Fruit fly (Drosophila melanogaster) whole organism, pupa: ENCODE data around the gene CG4872.

ENCODE experiments used
- CG10348 ChIP-seq: fragments of 200-800 bp; sonication (Bioruptor generic); IDR thresholded peaks from 2 replicates; pipeline ENCODE4 v1.3.6; 2022; ENCODE audit warnings: missing biosample characterization, missing genetic modification characterization
- CG12605 ChIP-seq: fragments of 200-800 bp; sonication (Bioruptor generic); IDR thresholded peaks from 2 replicates; pipeline ENCODE4 v1.3.6; 2022; ENCODE audit warnings: missing biosample characterization, missing genetic modification characterization
- CG13204 ChIP-seq: fragments of 200-800 bp; sonication (Bioruptor generic); optimal IDR thresholded peaks from 2 replicates; lab custom pipeline; 2018; ENCODE audit warnings: missing biosample characterization, mild to moderate bottlenecking, missing genetic modification characterization, moderate library complexity
- CG14655 ChIP-seq: fragments of 200-800 bp; sonication (Bioruptor generic); optimal IDR thresholded peaks from 3 replicates; lab custom pipeline; 2017; ENCODE audit warnings: mild to moderate bottlenecking, missing biosample characterization, missing genetic modification reagents, missing genetic modification characterization
- CG15710 ChIP-seq: fragments of 200-800 bp; sonication (Bioruptor generic); optimal IDR thresholded peaks from 2 replicates; lab custom pipeline; 2018; ENCODE audit warnings: missing biosample characterization, mild to moderate bottlenecking, missing genetic modification characterization, moderate library complexity
- CG17806 ChIP-seq: fragments of 200-800 bp; sonication (Bioruptor generic); optimal IDR thresholded peaks from 2 replicates; lab custom pipeline; 2018; ENCODE audit warnings: missing biosample characterization, mild to moderate bottlenecking, missing genetic modification characterization, moderate library complexity
- CG32121 ChIP-seq: fragments of 200-800 bp; sonication (Bioruptor generic); IDR thresholded peaks from 2 replicates; pipeline ENCODE4 v1.3.6; 2022; ENCODE audit warnings: missing biosample characterization, missing genetic modification characterization
- CG34367 ChIP-seq: fragments of 200-800 bp; sonication (Bioruptor generic); optimal IDR thresholded peaks from 2 replicates; lab custom pipeline; 2018; ENCODE audit warnings: missing biosample characterization, mild to moderate bottlenecking, missing genetic modification characterization
- CG4496 ChIP-seq: fragments of 200-800 bp; sonication (Bioruptor generic); IDR thresholded peaks from 3 replicates; pipeline ENCODE4 v1.3.6; 2022; ENCODE audit warnings: missing biosample characterization, missing genetic modification characterization
- CG8159 ChIP-seq: fragments of 200-800 bp; sonication (Bioruptor generic); optimal IDR thresholded peaks from 3 replicates; lab custom pipeline; 2018; ENCODE audit warnings: missing biosample characterization, mild to moderate bottlenecking, missing genetic modification characterization, moderate library complexity
- CG8301 ChIP-seq: fragments of 200-800 bp; sonication (Bioruptor generic); optimal IDR thresholded peaks from 2 replicates; lab custom pipeline; 2018; ENCODE audit warnings: missing biosample characterization, mild to moderate bottlenecking, missing genetic modification characterization
- CG9948 ChIP-seq: fragments of 200-800 bp; sonication (Bioruptor generic); optimal IDR thresholded peaks from 2 replicates; lab custom pipeline; 2018; ENCODE audit warnings: missing biosample characterization, mild to moderate bottlenecking, missing genetic modification characterization, moderate library complexity
- D1 ChIP-seq: fragments of 200-800 bp; sonication (Bioruptor generic); optimal IDR thresholded peaks from 2 replicates; lab custom pipeline; 2018; ENCODE audit warnings: missing biosample characterization, mild to moderate bottlenecking, missing genetic modification characterization, moderate library complexity
- EcR ChIP-seq: fragments of 200-800 bp; sonication (Bioruptor generic); optimal IDR thresholded peaks from 3 replicates; lab custom pipeline; 2019; ENCODE audit warnings: missing biosample characterization, missing genetic modification characterization, mild to moderate bottlenecking, moderate library complexity, missing genetic modification reagents
- Ets98B ChIP-seq: fragments of 200-800 bp; sonication (Bioruptor generic); IDR thresholded peaks from 2 replicates; pipeline ENCODE4 v1.3.6; 2022; ENCODE audit warnings: missing biosample characterization, missing genetic modification characterization
- Pif1A ChIP-seq: fragments of 200-800 bp; sonication (Bioruptor generic); optimal IDR thresholded peaks from 3 replicates; lab custom pipeline; 2016; ENCODE audit warnings: missing biosample characterization, missing genetic modification characterization
- Pif1B ChIP-seq: fragments of 200-800 bp; sonication (Bioruptor generic); optimal IDR thresholded peaks from 3 replicates; lab custom pipeline; 2016; ENCODE audit warnings: missing biosample characterization, missing genetic modification characterization
- Snoo ChIP-seq: fragments of 200-800 bp; sonication (Bioruptor generic); optimal IDR thresholded peaks from 3 replicates; lab custom pipeline; 2017; ENCODE audit warnings: missing biosample characterization, mild to moderate bottlenecking, missing genetic modification characterization, inconsistent platforms
- fd96Ca ChIP-seq: fragments of 200-800 bp; sonication (Bioruptor generic); IDR thresholded peaks from 3 replicates; pipeline ENCODE4 v1.3.6; 2022; ENCODE audit warnings: missing biosample characterization, missing genetic modification characterization
- gl ChIP-seq: fragments of 200-800 bp; sonication (Bioruptor generic); optimal IDR thresholded peaks from 2 replicates; lab custom pipeline; 2018; ENCODE audit warnings: missing biosample characterization, mild to moderate bottlenecking, missing genetic modification characterization
- rn ChIP-seq: fragments of 200-800 bp; sonication (Bioruptor generic); IDR thresholded peaks from 2 replicates; pipeline ENCODE4 v1.3.6; 2022; ENCODE audit warnings: missing biosample characterization, missing genetic modification characterization

Gene CG4872

DNA sequence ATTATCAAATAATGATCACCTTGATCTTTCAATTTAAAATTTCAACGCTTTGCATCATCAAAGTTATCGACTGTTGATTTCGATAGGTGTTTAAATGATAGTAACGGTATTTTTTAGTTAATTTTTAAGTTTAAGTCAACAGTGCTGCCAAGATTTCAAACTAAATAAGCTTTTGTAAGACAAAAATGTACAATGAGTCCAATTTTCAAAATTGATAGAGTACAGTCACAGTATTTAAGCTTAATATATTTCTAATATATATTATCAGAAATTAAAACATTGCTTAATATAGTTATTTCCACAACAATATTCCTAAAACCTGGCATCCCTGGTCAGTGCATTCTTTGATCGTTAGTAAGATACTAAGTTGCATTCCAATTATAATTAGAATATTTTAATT is at the start of gene CG4872:
Gene CG4872, plus strand, starts transcription at position 333 of the 400 bp plus-strand sequence.
- no peak for TF ChIP-seq CG14655 (GFP tag; lab: Kevin White, UChicago)
- TF ChIP-seq CG10348 (GFP tag; lab: Robert Waterston, UW) = no peak
- TF ChIP-seq CG34367 (tag; lab: Kevin White, UChicago) = no peak
- no peak for TF ChIP-seq CG13204
- peak; percentile 23 for TF ChIP-seq CG15710 (tag; lab: Kevin White, UChicago)
- no peak for TF ChIP-seq CG8159 (tag; lab: Kevin White, UChicago)
- TF ChIP-seq fd96Ca (GFP tag; lab: Robert Waterston, UW) = no peak
- TF ChIP-seq CG8301 (tag; lab: Kevin White, UChicago) = no peak
- no peak for TF ChIP-seq EcR (GFP tag; lab: Kevin White, UChicago)
- peak; percentile 10 for TF ChIP-seq CG9948 (tag; lab: Kevin White, UChicago)
- no peak for TF ChIP-seq CG12605
- TF ChIP-seq CG17806 (tag; lab: Kevin White, UChicago) = peak; percentile 11
- TF ChIP-seq Pif1B (GFP tag; lab: Kevin White, UChicago) = no peak
- no peak for TF ChIP-seq D1 (tag; lab: Kevin White, UChicago)
- no peak for TF ChIP-seq CG32121 (GFP tag; lab: Robert Waterston, UW)
- TF ChIP-seq Ets98B = no peak
- TF ChIP-seq Snoo = no peak
- 0 out of 3 replicates have a peak, but pooled peaks have one; percentile 20 for TF ChIP-seq CG4496 (GFP tag; lab: Robert Waterston, UW)
- no peak for TF ChIP-seq Pif1A (GFP tag; lab: Kevin White, UChicago)
- no peak for TF ChIP-seq gl (tag; lab: Kevin White, UChicago)
- no peak for TF ChIP-seq rn (GFP tag; lab: Robert Waterston, UW)

DNA sequence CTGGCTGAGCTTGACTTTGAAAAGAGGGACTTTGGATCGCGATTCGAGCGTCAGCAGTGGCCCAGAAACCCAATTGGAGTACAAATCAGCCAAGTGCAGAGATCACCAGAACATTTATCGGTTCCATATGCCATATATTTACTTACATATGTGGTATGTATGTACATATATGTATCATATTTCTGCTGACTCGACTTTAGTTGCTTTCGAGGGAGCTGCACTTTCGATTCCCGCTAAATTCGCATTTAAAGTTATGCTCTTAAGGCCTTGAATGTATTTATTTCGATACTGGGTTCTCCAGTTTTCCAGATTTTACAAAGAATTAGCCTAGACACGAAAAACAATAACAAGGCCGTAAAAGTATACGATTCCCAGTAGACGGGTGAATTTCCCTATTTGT is 49.3 kb upstream of the CG4872 start:
- no peak for TF ChIP-seq CG15710 (tag; lab: Kevin White, UChicago)
- no peak for TF ChIP-seq Snoo
- no peak for TF ChIP-seq Pif1A (GFP tag; lab: Kevin White, UChicago)
- TF ChIP-seq Ets98B = no peak
- no peak for TF ChIP-seq CG12605
- TF ChIP-seq gl (tag; lab: Kevin White, UChicago) = no peak
- TF ChIP-seq D1 (tag; lab: Kevin White, UChicago) = no peak
- no peak for TF ChIP-seq rn (GFP tag; lab: Robert Waterston, UW)
- no peak for TF ChIP-seq CG13204

DNA sequence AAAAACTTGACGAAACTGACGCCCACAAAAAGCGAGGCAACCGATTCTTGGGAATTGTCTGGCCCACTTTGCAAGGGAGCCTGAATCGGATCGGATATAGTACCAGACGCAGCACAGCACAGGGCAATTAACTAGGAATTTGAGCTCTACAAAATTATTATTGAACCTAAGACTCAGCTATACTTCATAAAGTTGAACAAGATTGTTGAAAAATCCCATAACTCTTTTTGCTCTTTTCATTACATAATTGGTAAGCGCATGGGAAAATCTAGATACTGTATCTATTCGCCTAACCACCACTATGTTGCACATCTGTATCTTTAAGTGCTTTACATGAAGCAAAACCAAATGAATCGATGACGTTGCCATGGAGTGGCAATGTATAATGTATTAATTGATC is 48.0 kb upstream of the CG4872 start:
- TF ChIP-seq CG4496 (GFP tag; lab: Robert Waterston, UW) = peak; percentile 91
- peak; percentile 87 for TF ChIP-seq Ets98B
- TF ChIP-seq CG12605 = peak; percentile 86
- TF ChIP-seq CG9948 (tag; lab: Kevin White, UChicago) = peak; percentile 83
- TF ChIP-seq Pif1B (GFP tag; lab: Kevin White, UChicago) = peak; percentile 83
- TF ChIP-seq CG17806 (tag; lab: Kevin White, UChicago) = peak; percentile 85
- TF ChIP-seq CG8159 (tag; lab: Kevin White, UChicago) = peak; percentile 88
- TF ChIP-seq CG15710 (tag; lab: Kevin White, UChicago) = peak; percentile 90
- TF ChIP-seq rn (GFP tag; lab: Robert Waterston, UW) = peak; percentile 48; the same call in 1 of the 2 replicates
- peak; percentile 73 for TF ChIP-seq Snoo
- peak; percentile 85 for TF ChIP-seq Pif1A (GFP tag; lab: Kevin White, UChicago)
- peak; percentile 22 for TF ChIP-seq EcR (GFP tag; lab: Kevin White, UChicago)
- peak; percentile 47 for TF ChIP-seq D1 (tag; lab: Kevin White, UChicago)
- peak; percentile 89 for TF ChIP-seq CG32121 (GFP tag; lab: Robert Waterston, UW)
- peak; percentile 83 for TF ChIP-seq CG8301 (tag; lab: Kevin White, UChicago)
- peak; percentile 69 for TF ChIP-seq CG13204
- TF ChIP-seq CG10348 (GFP tag; lab: Robert Waterston, UW) = no peak
- peak; percentile 78 for TF ChIP-seq gl (tag; lab: Kevin White, UChicago)
- peak; percentile 86 for TF ChIP-seq fd96Ca (GFP tag; lab: Robert Waterston, UW)
- TF ChIP-seq CG34367 (tag; lab: Kevin White, UChicago) = peak; percentile 87
- peak; percentile 84 for TF ChIP-seq CG14655 (GFP tag; lab: Kevin White, UChicago)

DNA sequence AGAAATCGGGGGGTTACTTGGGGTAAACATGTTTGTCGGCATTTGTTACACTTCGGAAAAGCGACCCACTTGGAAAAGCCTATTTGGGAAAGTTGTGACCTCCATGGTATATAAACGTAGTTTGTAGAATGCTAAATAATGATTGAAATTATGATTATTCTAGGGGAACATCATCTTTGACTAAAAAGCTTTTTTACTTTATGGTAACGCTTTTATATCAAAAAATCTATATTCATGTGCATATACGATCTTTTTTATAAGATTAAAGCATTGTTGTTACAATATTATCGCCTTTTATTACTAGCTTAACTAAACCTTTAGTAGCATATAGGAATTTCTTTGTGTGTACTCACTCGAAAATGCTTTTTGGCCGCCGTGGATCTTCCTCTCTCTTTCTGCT is 46.9 kb upstream of the CG4872 start:
- peak; percentile 36 for TF ChIP-seq CG15710 (tag; lab: Kevin White, UChicago)
- peak; percentile 4 for TF ChIP-seq CG34367 (tag; lab: Kevin White, UChicago)
- peak; percentile 66 for TF ChIP-seq Pif1A (GFP tag; lab: Kevin White, UChicago)
- peak; percentile 52 for TF ChIP-seq Pif1B (GFP tag; lab: Kevin White, UChicago)
- TF ChIP-seq CG14655 (GFP tag; lab: Kevin White, UChicago) = peak; percentile 89
- no peak for TF ChIP-seq gl (tag; lab: Kevin White, UChicago)
- TF ChIP-seq CG9948 (tag; lab: Kevin White, UChicago) = peak; percentile 73
- TF ChIP-seq CG8159 (tag; lab: Kevin White, UChicago) = peak; percentile 11
- peak; percentile 79 for TF ChIP-seq CG8301 (tag; lab: Kevin White, UChicago)
- 0 out of 3 replicates have a peak, but pooled peaks have one; percentile 47 for TF ChIP-seq fd96Ca (GFP tag; lab: Robert Waterston, UW)
- TF ChIP-seq Snoo = no peak
- peak; percentile 19; the same call in 1 of the 2 replicates for TF ChIP-seq Ets98B
- TF ChIP-seq EcR (GFP tag; lab: Kevin White, UChicago) = no peak
- peak; percentile 38 for TF ChIP-seq CG17806 (tag; lab: Kevin White, UChicago)
- no peak for TF ChIP-seq CG13204
- peak; percentile 81 for TF ChIP-seq CG32121 (GFP tag; lab: Robert Waterston, UW)
- peak; percentile 48; the same call in 2 of the 3 replicates for TF ChIP-seq CG4496 (GFP tag; lab: Robert Waterston, UW)
- TF ChIP-seq, all 21 proteins: peak for 13

DNA sequence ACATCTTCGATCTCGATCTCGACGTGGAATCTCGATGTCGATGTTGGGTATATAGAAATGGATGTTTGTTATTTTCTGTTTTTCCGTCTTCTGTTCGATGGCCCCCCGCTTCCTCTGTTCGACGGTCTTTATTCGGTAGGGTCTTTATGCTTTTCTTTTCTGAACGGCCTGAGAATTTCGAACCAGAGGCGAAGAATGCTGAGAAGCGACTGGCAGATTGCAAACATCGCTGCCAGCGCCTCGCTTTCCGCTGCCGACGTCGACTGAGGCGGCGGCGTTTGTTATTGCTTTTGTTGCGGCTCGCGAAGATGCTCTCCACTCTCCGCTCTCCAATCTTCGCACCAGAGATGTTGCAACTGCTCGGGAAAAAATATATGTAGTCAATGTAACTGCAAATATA is 45.8 kb upstream of the CG4872 start, which contains the start of the genes CG13004 and CG46306:
Gene CG13004, minus strand, starts transcription at position 217 of the 400 bp plus-strand sequence.
Gene CG46306, minus strand, starts transcription at position 217 of the 400 bp plus-strand sequence.
- TF ChIP-seq CG4496 (GFP tag; lab: Robert Waterston, UW) = peak; percentile 47; the same call in 1 of the 3 replicates
- TF ChIP-seq Ets98B = peak; percentile 12; the same call in 1 of the 2 replicates
- peak; percentile 37; the same call in 1 of the 2 replicates for TF ChIP-seq CG12605
- TF ChIP-seq CG13204 = peak; percentile 29
- TF ChIP-seq gl (tag; lab: Kevin White, UChicago) = peak; percentile 14
- no peak for TF ChIP-seq D1 (tag; lab: Kevin White, UChicago)
- peak; percentile 21 for TF ChIP-seq EcR (GFP tag; lab: Kevin White, UChicago)
- no peak for TF ChIP-seq CG9948 (tag; lab: Kevin White, UChicago)
- no peak for TF ChIP-seq Pif1B (GFP tag; lab: Kevin White, UChicago)
- TF ChIP-seq, all 21 proteins: peak for 6
